Fruit fly (Drosophila melanogaster): ENCODE results near the gene CG32488.

dm6 chr3L:3026421-3026820 is 10.6 kb upstream of the CG32488 start, which contains the start of gene aly:
- TF ChIP-seq Dll (optimal IDR thresholded peaks at IDR 0.05) (no peak), psq (optimal IDR thresholded peaks at IDR 0.05) (no peak), CG8478 (optimal IDR thresholded peaks at IDR 0.05) (no peak), EcR (GFP tag; optimal IDR thresholded peaks at IDR 0.05) (no peak), usp (GFP tag; optimal IDR thresholded peaks at IDR 0.05) (no peak), pan (optimal IDR thresholded peaks at IDR 0.05) (no peak)
